Worm (Caenorhabditis elegans): ENCODE data around the gene pigc-1.

DNA sequence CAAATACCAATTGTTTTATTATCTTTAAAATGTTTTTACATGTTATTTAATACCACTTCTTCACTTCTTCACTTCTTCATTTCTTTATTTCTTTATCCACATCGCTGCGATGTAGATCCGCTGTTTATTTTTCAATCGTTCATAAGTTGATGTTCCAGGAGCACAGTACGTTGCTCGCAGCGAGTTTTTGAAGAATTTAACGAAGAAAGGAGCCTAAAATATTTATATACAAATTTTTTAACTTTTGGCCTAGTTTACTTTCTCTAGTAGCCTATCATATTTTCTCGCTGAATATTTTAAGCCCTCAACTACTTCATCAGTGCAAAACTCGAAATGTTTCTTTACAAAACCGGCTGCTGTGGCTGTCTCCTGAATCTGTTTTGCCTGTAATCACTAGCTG is 24.8 kb downstream of the pigc-1 start:
- no peak for TF ChIP-seq eyg-1 (tag; optimal IDR thresholded peaks at IDR 0.05)
- TF ChIP-seq ama-1 (optimal IDR thresholded peaks at IDR 0.05): no peak
- TF ChIP-seq sox-4 (tag; optimal IDR thresholded peaks at IDR 0.05): no peak
- TF ChIP-seq madf-2 (tag; optimal IDR thresholded peaks at IDR 0.05): no peak
- no peak for TF ChIP-seq ceh-24 (tag; optimal IDR thresholded peaks at IDR 0.05)
- TF ChIP-seq che-1 (tag; optimal IDR thresholded peaks at IDR 0.05): no peak
- no peak for TF ChIP-seq ceh-45 (GFP tag; IDR thresholded peaks at IDR 0.05)
- no peak for TF ChIP-seq unc-42 (tag; optimal IDR thresholded peaks at IDR 0.05)
- no peak for TF ChIP-seq ceh-18 (tag; optimal IDR thresholded peaks at IDR 0.05)
- no peak for TF ChIP-seq pha-4 (tag; optimal IDR thresholded peaks at IDR 0.05)

Measured in whole organism, late embryonic.